Fruit fly (Drosophila melanogaster): Measurements from ENCODE around the gene PyK.
A peak's percentile ranks its signal among the peaks of the same experiment; 100 is the strongest.

The PyK gene

DNA sequence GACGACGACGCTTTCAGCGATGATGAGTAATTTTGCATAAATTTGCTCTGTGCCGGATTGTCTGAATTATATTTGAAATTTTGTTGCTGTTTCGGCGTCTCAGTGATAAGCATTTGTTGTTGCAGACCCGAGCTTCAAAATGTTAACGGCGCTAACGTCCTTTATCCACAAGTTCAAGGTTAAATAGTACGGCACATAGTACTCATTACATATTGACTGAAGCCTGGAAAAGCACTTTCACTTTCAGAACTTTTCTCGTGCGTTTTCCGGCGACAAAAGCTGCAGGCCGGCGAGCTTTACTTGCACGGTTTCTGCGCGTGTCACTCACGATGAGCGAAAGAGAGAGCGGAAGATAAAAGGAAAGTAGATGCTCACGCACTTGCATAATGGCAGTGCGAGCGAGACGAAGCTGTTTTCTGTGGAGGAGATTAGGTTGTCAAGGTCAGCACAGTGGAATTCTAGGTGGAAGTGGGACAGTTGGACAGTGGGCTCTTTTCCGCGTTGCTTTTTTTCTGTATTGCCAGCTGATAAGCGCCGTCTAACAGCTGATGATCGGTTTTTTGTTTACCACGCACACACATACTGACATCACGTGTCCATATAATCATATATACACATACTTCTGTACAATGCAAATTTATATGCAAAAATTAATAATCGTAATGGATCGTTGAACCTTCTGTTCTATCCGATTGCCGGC lies 891 bp downstream of the PyK start (continued):
- TF ChIP-seq hth (optimal IDR thresholded peaks at IDR 0.05), result no peak
- TF ChIP-seq CG10959 (GFP tag; IDR thresholded peaks at IDR 0.05), result no peak
- no peak for TF ChIP-seq H15 (GFP tag; IDR thresholded peaks at IDR 0.05)
- no peak for TF ChIP-seq pb (GFP tag; optimal IDR thresholded peaks at IDR 0.05)
- TF ChIP-seq CG31365 (tag; optimal IDR thresholded peaks at IDR 0.05), result no peak
- no peak for TF ChIP-seq Antp (GFP tag; optimal IDR thresholded peaks at IDR 0.05)
- TF ChIP-seq CG4360 (GFP tag; IDR thresholded peaks at IDR 0.05), result 0 out of 2 replicates have a peak, but pooled peaks have one; percentile 9
- no peak for TF ChIP-seq CG11504 (tag; optimal IDR thresholded peaks at IDR 0.05)
- TF ChIP-seq Ravus (GFP tag; IDR thresholded peaks at IDR 0.05), result no peak
- TF ChIP-seq CG11085 (GFP tag; IDR thresholded peaks at IDR 0.05), result no peak
- no peak for TF ChIP-seq Myb (GFP tag; optimal IDR thresholded peaks at IDR 0.05)
- TF ChIP-seq CG15011 (GFP tag; optimal IDR thresholded peaks at IDR 0.05), result no peak
- TF ChIP-seq stwl (tag; optimal IDR thresholded peaks at IDR 0.05), result no peak
- no peak for TF ChIP-seq CG1603 (tag; optimal IDR thresholded peaks at IDR 0.05)
- no peak for TF ChIP-seq CG8089 (GFP tag; optimal IDR thresholded peaks at IDR 0.05)
- no peak for TF ChIP-seq CG18764 (GFP tag; optimal IDR thresholded peaks at IDR 0.05)
- no peak for TF ChIP-seq chif (GFP tag; optimal IDR thresholded peaks at IDR 0.05)
- no peak for TF ChIP-seq CG14014 (GFP tag; IDR thresholded peaks at IDR 0.05)
- TF ChIP-seq ewg (GFP tag; optimal IDR thresholded peaks at IDR 0.05), result peak; percentile 92
- no peak for TF ChIP-seq CG10654 (GFP tag; optimal IDR thresholded peaks at IDR 0.05)
- no peak for TF ChIP-seq Ada2b (GFP tag; IDR thresholded peaks at IDR 0.05)
- TF ChIP-seq CG7987 (GFP tag; optimal IDR thresholded peaks at IDR 0.05), result peak; percentile 98
- no peak for TF ChIP-seq pita (GFP tag; optimal IDR thresholded peaks at IDR 0.05)
- no peak for TF ChIP-seq D19B (GFP tag; optimal IDR thresholded peaks at IDR 0.05)
- no peak for TF ChIP-seq HmgZ (tag; optimal IDR thresholded peaks at IDR 0.05)
- TF ChIP-seq CG10462 (GFP tag; optimal IDR thresholded peaks at IDR 0.05), result no peak
- no peak; the same call in 2 of the 3 replicates for TF ChIP-seq Mrtf (GFP tag; IDR thresholded peaks at IDR 0.05)
- no peak for TF ChIP-seq ssp (GFP tag; IDR thresholded peaks at IDR 0.05)
- TF ChIP-seq Asciz (GFP tag; optimal IDR thresholded peaks at IDR 0.05), result no peak
- peak; percentile 24; the same call in 1 of the 2 replicates for TF ChIP-seq NFAT (GFP tag; IDR thresholded peaks at IDR 0.05)
- TF ChIP-seq bab2 (GFP tag; optimal IDR thresholded peaks at IDR 0.05), result no peak
- TF ChIP-seq Jarid2 (GFP tag; optimal IDR thresholded peaks at IDR 0.05), result no peak
- TF ChIP-seq CG2712 (tag; optimal IDR thresholded peaks at IDR 0.05), result no peak
- TF ChIP-seq jigr1 (GFP tag; IDR thresholded peaks at IDR 0.05), result no peak
- TF ChIP-seq CG16779 (GFP tag; IDR thresholded peaks at IDR 0.05), result peak; percentile 55; the same call in 1 of the 2 replicates
- TF ChIP-seq D (optimal IDR thresholded peaks at IDR 0.05), result no peak
- TF ChIP-seq D (GFP tag; optimal IDR thresholded peaks at IDR 0.05), result no peak
- TF ChIP-seq CG16813 (GFP tag; IDR thresholded peaks at IDR 0.05; ENCODE audit: partially characterized antibody), result no peak
- TF ChIP-seq CG17186 (GFP tag; optimal IDR thresholded peaks at IDR 0.05), result no peak
- no peak for TF ChIP-seq gsb-n (tag; optimal IDR thresholded peaks at IDR 0.05)
- no peak for TF ChIP-seq pnt (GFP tag; optimal IDR thresholded peaks at IDR 0.05)
- peak; percentile 72 for TF ChIP-seq sna (GFP tag; IDR thresholded peaks at IDR 0.05; ENCODE audit: partially characterized antibody)
- TF ChIP-seq CG30403 (GFP tag; optimal IDR thresholded peaks at IDR 0.05), result no peak
- no peak for TF ChIP-seq tap (tag; optimal IDR thresholded peaks at IDR 0.05)
- TF ChIP-seq Lim3 (GFP tag; IDR thresholded peaks at IDR 0.05), result no peak
- TF ChIP-seq odd (GFP tag; optimal IDR thresholded peaks at IDR 0.05), result no peak
- no peak for TF ChIP-seq Dip2 (GFP tag; IDR thresholded peaks at IDR 0.05)
- no peak for TF ChIP-seq jumu (GFP tag; optimal IDR thresholded peaks at IDR 0.05)
- TF ChIP-seq cato (GFP tag; optimal IDR thresholded peaks at IDR 0.05; ENCODE audit: borderline replicate concordance), result no peak
- peak; percentile 40; the same call in 1 of the 3 replicates for TF ChIP-seq Doc3 (GFP tag; IDR thresholded peaks at IDR 0.05; ENCODE audit: partially characterized antibody)
- TF ChIP-seq CG1602 (GFP tag; optimal IDR thresholded peaks at IDR 0.05), result no peak

Measured in whole organism, embryonic.